Worm (Caenorhabditis elegans): ENCODE measurements around the gene egl-20.

Gene egl-20

ce11 chrIV:9848075-9848474, 32.7 kb upstream of the egl-20 start, which contains the start of gene K07F5.7:
Gene K07F5.7, minus strand, starts transcription at chrIV:9848175.
- no peak for TF ChIP-seq bed-3 (GFP tag; optimal IDR thresholded peaks at IDR 0.05)
- no peak for TF ChIP-seq ham-2 (GFP tag; optimal IDR thresholded peaks at IDR 0.05)
- TF ChIP-seq ceh-43 (GFP tag; optimal IDR thresholded peaks at IDR 0.05): no peak
- TF ChIP-seq mep-1 (tag; optimal IDR thresholded peaks at IDR 0.05): no peak
- no peak for TF ChIP-seq nhr-237 (tag; optimal IDR thresholded peaks at IDR 0.05)
- TF ChIP-seq sptf-1 (tag; optimal IDR thresholded peaks at IDR 0.05): no peak
- TF ChIP-seq blmp-1 (tag; optimal IDR thresholded peaks at IDR 0.05): no peak
- TF ChIP-seq lin-32 (GFP tag; optimal IDR thresholded peaks at IDR 0.05): no peak
- no peak for TF ChIP-seq tbx-8 (GFP tag; optimal IDR thresholded peaks at IDR 0.05)

- TF ChIP-seq pha-4 (tag; optimal IDR thresholded peaks at IDR 0.05) (no peak), bed-3 (GFP tag; optimal IDR thresholded peaks at IDR 0.05) (no peak), snpc-4 (tag; optimal IDR thresholded peaks at IDR 0.05) (no peak), tbx-8 (GFP tag; optimal IDR thresholded peaks at IDR 0.05) (no peak), lin-13 (tag; optimal IDR thresholded peaks at IDR 0.05) (no peak), drap-1 (GFP tag; optimal IDR thresholded peaks at IDR 0.05) (no peak), unc-39 (tag; optimal IDR thresholded peaks at IDR 0.05) (no peak), M03D4.4 (tag; optimal IDR thresholded peaks at IDR 0.05) (no peak), sptf-1 (tag; optimal IDR thresholded peaks at IDR 0.05) (no peak), zip-8 (tag; optimal IDR thresholded peaks at IDR 0.05) (no peak), hlh-1 (tag; optimal IDR thresholded peaks at IDR 0.05) (no peak), nhr-237 (tag; optimal IDR thresholded peaks at IDR 0.05) (no peak), ces-1 (GFP tag; optimal IDR thresholded peaks at IDR 0.05) (no peak), elt-1 (tag; optimal IDR thresholded peaks at IDR 0.05; ENCODE audit: borderline replicate concordance, insufficient read depth) (no peak), mab-5 (tag; optimal IDR thresholded peaks at IDR 0.05) (no peak), unc-120 (tag; optimal IDR thresholded peaks at IDR 0.05; ENCODE audit: poor library complexity, severe bottlenecking) (no peak), nhr-12 (tag; optimal IDR thresholded peaks at IDR 0.05) (no peak), sem-2 (GFP tag; optimal IDR thresholded peaks at IDR 0.05) (no peak), ceh-43 (GFP tag; optimal IDR thresholded peaks at IDR 0.05) (no peak), unc-62 (GFP tag; optimal IDR thresholded peaks at IDR 0.05) (no peak)
Observed at ce11 chrIV:9846574-9846973, 31.2 kb upstream of the egl-20 start, which contains the start of gene K07F5.6. Gene K07F5.6, minus strand, starts transcription at chrIV:9846674.

- TF ChIP-seq lin-32 (GFP tag; optimal IDR thresholded peaks at IDR 0.05) (no peak), ham-2 (GFP tag; optimal IDR thresholded peaks at IDR 0.05) (no peak), pha-4 (tag; optimal IDR thresholded peaks at IDR 0.05) (no peak), nhr-237 (tag; optimal IDR thresholded peaks at IDR 0.05) (no peak), nhr-76 (tag; optimal IDR thresholded peaks at IDR 0.05) (no peak)
Observed at ce11 chrIV:9843760-9844159, 28.4 kb upstream of the egl-20 start, which contains the start of gene nspd-2. Gene nspd-2, plus strand, starts transcription at chrIV:9844060.

ce11 chrIV:9842071-9842470, 26.7 kb upstream of the egl-20 start, which contains the start of gene K07F5.17:
Gene K07F5.17, plus strand, starts transcription at chrIV:9842371.
- TF ChIP-seq nhr-12 (tag; optimal IDR thresholded peaks at IDR 0.05) (no peak), cnd-1 (tag; optimal IDR thresholded peaks at IDR 0.05) (no peak), lin-32 (GFP tag; optimal IDR thresholded peaks at IDR 0.05) (no peak), zip-8 (tag; optimal IDR thresholded peaks at IDR 0.05) (no peak), mep-1 (tag; optimal IDR thresholded peaks at IDR 0.05) (no peak)

- TF ChIP-seq ceh-43 (GFP tag; optimal IDR thresholded peaks at IDR 0.05) (no peak), flh-1 (GFP tag; optimal IDR thresholded peaks at IDR 0.05) (no peak), mls-2 (tag; optimal IDR thresholded peaks at IDR 0.05) (no peak), snpc-4 (tag; optimal IDR thresholded peaks at IDR 0.05) (no peak), ceh-39 (tag; optimal IDR thresholded peaks at IDR 0.05) (no peak), bed-3 (GFP tag; optimal IDR thresholded peaks at IDR 0.05) (no peak), nhr-237 (tag; optimal IDR thresholded peaks at IDR 0.05) (no peak), nhr-2 (tag; optimal IDR thresholded peaks at IDR 0.05) (no peak)
Observed at ce11 chrIV:9840984-9841590, 25.8 kb upstream of the egl-20 start, which contains the start of the genes kin-24 and msp-56. Gene kin-24, minus strand, starts transcription at chrIV:9841084. Gene msp-56, plus strand, starts transcription at chrIV:9841540.

All from whole organism, mixed stage, embryonic.